Fruit fly (Drosophila melanogaster): ENCODE results near the gene CG13887.

CG13887 gene

dm6 chr3L:819297-819886 is 18.3 kb upstream of the CG13887 start (continued):
- TF ChIP-seq maf-S (GFP tag; optimal IDR thresholded peaks at IDR 0.05) (peak; percentile 83), psq (GFP tag; optimal IDR thresholded peaks at IDR 0.05) (peak; percentile 43), Trl (optimal IDR thresholded peaks at IDR 0.05) (no peak), Trl (GFP tag; optimal IDR thresholded peaks at IDR 0.05) (peak; percentile 87), sug (tag; optimal IDR thresholded peaks at IDR 0.05) (peak; percentile 70), slbo (GFP tag; IDR thresholded peaks at IDR 0.05) (peak; percentile 95), Med (GFP tag) (peak; percentile 99), ham (GFP tag; IDR thresholded peaks at IDR 0.05) (peak; percentile 77), CG2129 (GFP tag; IDR thresholded peaks at IDR 0.05; ENCODE audit: partially characterized antibody) (no peak), CG6254 (GFP tag; optimal IDR thresholded peaks at IDR 0.05) (peak; percentile 55), CG13894 (tag; optimal IDR thresholded peaks at IDR 0.05) (peak; percentile 87), grn (GFP tag; optimal IDR thresholded peaks at IDR 0.05) (peak; percentile 23), her (GFP tag; optimal IDR thresholded peaks at IDR 0.05) (peak; percentile 90), CG34376 (GFP tag; optimal IDR thresholded peaks at IDR 0.05) (peak; percentile 56), Hr78 (GFP tag; optimal IDR thresholded peaks at IDR 0.05) (peak in 1 of 2 experiments; percentile 82), Lhr (GFP tag; optimal IDR thresholded peaks at IDR 0.05) (peak; percentile 59), shn (GFP tag; optimal IDR thresholded peaks at IDR 0.05) (peak; percentile 69), pita (GFP tag; optimal IDR thresholded peaks at IDR 0.05) (no peak), Ets97D (GFP tag; optimal IDR thresholded peaks at IDR 0.05) (peak; percentile 54), luna (GFP tag; optimal IDR thresholded peaks at IDR 0.05) (no peak), CG13775 (GFP tag; optimal IDR thresholded peaks at IDR 0.05) (peak; percentile 56), GATAe (GFP tag; conservative IDR thresholded peaks at IDR 0.05) (peak; percentile 66; the same call in 1 of the 2 replicates), CG5245 (GFP tag; optimal IDR thresholded peaks at IDR 0.05) (peak; percentile 88), Nf-YA (GFP tag; IDR thresholded peaks at IDR 0.05) (peak; percentile 87), PHDP (tag; optimal IDR thresholded peaks at IDR 0.05) (peak; percentile 86), CG1832 (GFP tag; optimal IDR thresholded peaks at IDR 0.05) (no peak), Max (GFP tag; optimal IDR thresholded peaks at IDR 0.05) (peak; percentile 67), CG2678 (tag; optimal IDR thresholded peaks at IDR 0.05) (peak; percentile 90), chinmo (GFP tag; IDR thresholded peaks at IDR 0.05; ENCODE audit: partially characterized antibody) (peak; percentile 51; the same call in 1 of the 4 replicates), CG3995 (GFP tag; optimal IDR thresholded peaks at IDR 0.05) (peak; percentile 48), CG7556 (GFP tag; optimal IDR thresholded peaks at IDR 0.05) (peak; percentile 76), NfI (GFP tag; optimal IDR thresholded peaks at IDR 0.05) (peak; percentile 86), ato (GFP tag; IDR thresholded peaks at IDR 0.05; ENCODE audit: partially characterized antibody) (no peak), Bteb2 (GFP tag; optimal IDR thresholded peaks at IDR 0.05) (peak; percentile 67), CG10431 (GFP tag; optimal IDR thresholded peaks at IDR 0.05) (peak; percentile 16), toy (GFP tag; IDR thresholded peaks at IDR 0.05) (peak; percentile 71), bigmax (GFP tag; optimal IDR thresholded peaks at IDR 0.05) (no peak), run (tag; optimal IDR thresholded peaks at IDR 0.05) (peak; percentile 69), CG17612 (GFP tag; IDR thresholded peaks at IDR 0.05) (peak; percentile 66; the same call in 1 of the 2 replicates), nau (GFP tag; optimal IDR thresholded peaks at IDR 0.05) (peak; percentile 64), abd-A (tag; optimal IDR thresholded peaks at IDR 0.05) (peak; percentile 77), oc (tag; optimal IDR thresholded peaks at IDR 0.05) (peak; percentile 94), CG12942 (GFP tag; optimal IDR thresholded peaks at IDR 0.05) (peak; percentile 84), CG5953 (GFP tag; IDR thresholded peaks at IDR 0.05) (peak; percentile 95), wek (GFP tag; optimal IDR thresholded peaks at IDR 0.05) (peak; percentile 78), CG6765 (GFP tag; optimal IDR thresholded peaks at IDR 0.05) (peak; percentile 74), phol (tag; optimal IDR thresholded peaks at IDR 0.05) (peak; percentile 80), Spps (tag; optimal IDR thresholded peaks at IDR 0.05) (peak; percentile 45), Xbp1 (GFP tag; optimal IDR thresholded peaks at IDR 0.05) (peak; percentile 93), NFAT (GFP tag; IDR thresholded peaks at IDR 0.05) (peak; percentile 93)
